Worm (Caenorhabditis elegans) whole organism, L3 larva: ENCODE measurements around the gene F20H11.1.

ENCODE experiments used
- ama-1 ChIP-seq: fragments of 150-350 bp; optimal IDR thresholded peaks from 2 replicates; lab custom pipeline; 2018
- elt-3 ChIP-seq, 3 experiments: fragments of 150-350 bp in 1 of 3; sonication (generic microtip) in 2 of 3; optimal IDR thresholded peaks; 2 replicates in 2 of 3; 4 replicates in 1 of 3; lab custom pipeline; 2014 to 2017; ENCODE audit warnings: missing biosample characterization in 3 of 3, missing genetic modification characterization in 3 of 3
- nhr-11 ChIP-seq: fragments of 150-350 bp; optimal IDR thresholded peaks from 2 replicates; lab custom pipeline; 2014; ENCODE audit warnings: missing biosample characterization, missing genetic modification characterization
- skn-1 ChIP-seq: fragments of 150-350 bp; optimal IDR thresholded peaks from 2 replicates; lab custom pipeline; 2014; ENCODE audit warnings: missing biosample characterization, missing genetic modification characterization
- snpc-4 ChIP-seq: fragments of 150-350 bp; optimal IDR thresholded peaks from 2 replicates; lab custom pipeline; 2014; ENCODE audit warnings: missing biosample characterization, missing genetic modification characterization
- tbx-2 ChIP-seq: sonication (generic microtip); optimal IDR thresholded peaks from 2 replicates; lab custom pipeline; 2016; ENCODE audit warnings: mild to moderate bottlenecking, missing genetic modification characterization, missing compliant biosample characterization
- unc-39 ChIP-seq: sonication (generic microtip); optimal IDR thresholded peaks from 4 replicates; lab custom pipeline; 2017; ENCODE audit warnings: missing biosample characterization, missing genetic modification characterization

ce11 chrIII:6589499-6589898, 2.5 kb downstream of the F20H11.1 start:
- no peak for TF ChIP-seq skn-1 (tag; lab: Kevin White, UChicago)
- no peak for TF ChIP-seq snpc-4 (tag; lab: Kevin White, UChicago)
- no peak for TF ChIP-seq ama-1 (lab: Kevin White, UChicago)
- no peak for TF ChIP-seq nhr-11 (tag; lab: Kevin White, UChicago)
- TF ChIP-seq elt-3 (tag; optimal IDR thresholded peaks at IDR 0.05; lab: Kevin White, UChicago) = no peak
- TF ChIP-seq tbx-2 (tag; lab: Kevin White, UChicago) = no peak
- no peak for TF ChIP-seq unc-39
